Fruit fly (Drosophila melanogaster) Kc167 (cell line): ENCODE measurements around the gene Hmt-1.

Source experiments
- Myc ChIP-seq: fragments of >200 bp; optimal IDR thresholded peaks from 2 replicates; lab custom pipeline; 2017; ENCODE audit warnings: missing external identifiers
- h ChIP-seq: fragments of >200 bp; optimal IDR thresholded peaks from 3 replicates; lab custom pipeline; 2018; ENCODE audit warnings: missing external identifiers
- insv ChIP-seq: fragments of >200 bp; optimal IDR thresholded peaks from 3 replicates; lab custom pipeline; 2018; ENCODE audit warnings: missing external identifiers
- psq ChIP-seq: fragments of >200 bp; optimal IDR thresholded peaks from 2 replicates; lab custom pipeline; 2017; ENCODE audit warnings: missing external identifiers
- ttk ChIP-seq: sonication (Bioruptor generic); optimal IDR thresholded peaks from 2 replicates; lab custom pipeline; 2017; ENCODE audit warnings: missing external identifiers

- TF ChIP-seq psq (lab: Kevin White, UChicago) (no peak), Myc (no peak), insv (lab: Kevin White, UChicago) (no peak), h (no peak), ttk (lab: Kevin White, UChicago) (no peak)
These were observed 18.3 kb upstream of the Hmt-1 start, which contains the start of gene CG31183 for dm6 chr3R:15875611-15876010.
